Worm (Caenorhabditis elegans) whole organism, L4 larva: ENCODE results near the gene srr-3.

Experiments used
- F10B5.3 ChIP-seq: sonication (generic microtip); optimal IDR thresholded peaks from 2 replicates; lab custom pipeline; 2016; ENCODE audit warnings: mild to moderate bottlenecking, missing genetic modification characterization, missing compliant biosample characterization
- aly-2 ChIP-seq: sonication (generic microtip); optimal IDR thresholded peaks from 2 replicates; lab custom pipeline; 2018; ENCODE audit warnings: missing biosample characterization, missing genetic modification characterization
- daf-12 ChIP-seq: fragments of 150-350 bp; optimal IDR thresholded peaks from 2 replicates; lab custom pipeline; 2014; ENCODE audit warnings: missing biosample characterization, missing genetic modification reagents, missing genetic modification characterization
- fkh-10 ChIP-seq: fragments of 150-350 bp; optimal IDR thresholded peaks from 2 replicates; lab custom pipeline; 2014; ENCODE audit warnings: missing biosample characterization, missing genetic modification reagents, missing genetic modification characterization
- nhr-11 ChIP-seq: fragments of 150-350 bp; optimal IDR thresholded peaks from 2 replicates; lab custom pipeline; 2014; ENCODE audit warnings: missing biosample characterization, missing genetic modification characterization
- nhr-77 ChIP-seq: fragments of 150-350 bp; optimal IDR thresholded peaks from 2 replicates; lab custom pipeline; 2014; ENCODE audit warnings: missing biosample characterization, missing genetic modification characterization
- unc-62 ChIP-seq, 3 experiments: fragments of 150-350 bp in 1 of 3; sonication (generic microtip); optimal IDR thresholded peaks in 2 of 3; peaks in 1 of 3; 1 replicate in 1 of 3; 2 replicates in 2 of 3; lab custom pipeline; 2014 to 2017; ENCODE audit warnings: missing biosample characterization in 3 of 3, missing genetic modification characterization in 3 of 3, missing genetic modification reagents in 3 of 3, missing genotype in 1 of 3
- zip-2 ChIP-seq: fragments of 150-350 bp; optimal IDR thresholded peaks from 2 replicates; lab custom pipeline; 2014; ENCODE audit warnings: missing biosample characterization, missing genetic modification characterization

- TF ChIP-seq unc-62 (GFP tag; optimal IDR thresholded peaks at IDR 0.05 in 1 of 2; lab: Kevin White, UChicago) (no peak), unc-62 (tag; optimal IDR thresholded peaks at IDR 0.05; lab: Kevin White, UChicago) (no peak), nhr-11 (no peak), fkh-10 (GFP tag; lab: Kevin White, UChicago) (no peak), F10B5.3 (tag; lab: Kevin White, UChicago) (no peak), nhr-77 (tag; lab: Kevin White, UChicago) (no peak), aly-2 (tag; lab: Kevin White, UChicago) (no peak), zip-2 (tag; lab: Kevin White, UChicago) (no peak), daf-12 (no peak)
Measured at ce11 chrV:16488172-16488571, 20.4 kb downstream of the srr-3 start, which contains the start of gene sqst-4.
